Worm (Caenorhabditis elegans) whole organism, L2 larva: Measurements from ENCODE around the gene gcc-1.

ENCODE experiments used
- C34F6.9 ChIP-seq: fragments of 150-350 bp; optimal IDR thresholded peaks from 2 replicates; lab custom pipeline; 2014; ENCODE audit warnings: missing biosample characterization, missing genetic modification characterization
- F13H6.1 ChIP-seq: sonication (generic microtip); optimal IDR thresholded peaks from 2 replicates; lab custom pipeline; 2016; ENCODE audit warnings: missing genetic modification characterization, missing compliant biosample characterization
- R02D3.7 ChIP-seq: fragments of 150-350 bp; optimal IDR thresholded peaks from 2 replicates; lab custom pipeline; 2014; ENCODE audit warnings: missing biosample characterization, missing genetic modification characterization
- alr-1 ChIP-seq: fragments of 150-350 bp; optimal IDR thresholded peaks from 2 replicates; lab custom pipeline; 2014; ENCODE audit warnings: missing biosample characterization, missing genetic modification characterization
- blmp-1 ChIP-seq: sonication (generic microtip); optimal IDR thresholded peaks from 2 replicates; lab custom pipeline; 2017; ENCODE audit warnings: missing genetic modification characterization, mild to moderate bottlenecking, missing compliant biosample characterization, antibody characterized with exemption, moderate library complexity; ENCODE audit not compliant: insufficient read depth
- crh-2 ChIP-seq: sonication (generic microtip); optimal IDR thresholded peaks from 2 replicates; lab custom pipeline; 2017; ENCODE audit warnings: missing biosample characterization, missing genetic modification characterization
- egl-27 ChIP-seq: sonication (generic microtip); optimal IDR thresholded peaks from 3 replicates; lab custom pipeline; 2017; ENCODE audit warnings: missing biosample characterization, missing genetic modification reagents, missing genetic modification characterization
- elt-1 ChIP-seq: fragments of 150-350 bp; optimal IDR thresholded peaks from 2 replicates; lab custom pipeline; 2014; ENCODE audit warnings: missing biosample characterization, missing genetic modification characterization
- elt-3 ChIP-seq: sonication (generic microtip); optimal IDR thresholded peaks from 2 replicates; lab custom pipeline; 2017; ENCODE audit warnings: missing biosample characterization, missing genetic modification characterization
- fos-1 ChIP-seq: fragments of 150-350 bp; optimal IDR thresholded peaks from 2 replicates; lab custom pipeline; 2014; ENCODE audit warnings: missing biosample characterization, missing genetic modification characterization
- gmeb-1 ChIP-seq: fragments of 150-350 bp; optimal IDR thresholded peaks from 2 replicates; lab custom pipeline; 2014; ENCODE audit warnings: missing biosample characterization, missing genetic modification characterization
- lin-13 ChIP-seq: fragments of 150-350 bp; optimal IDR thresholded peaks from 2 replicates; lab custom pipeline; 2014; ENCODE audit warnings: missing biosample characterization, missing genetic modification reagents, missing genetic modification characterization
- lin-39 ChIP-seq: fragments of 150-350 bp; optimal IDR thresholded peaks from 2 replicates; lab custom pipeline; 2014; ENCODE audit warnings: missing biosample characterization, missing genetic modification reagents, missing genetic modification characterization
- lsy-2 ChIP-seq, 2 experiments: fragments of 150-350 bp in 1 of 2; sonication (generic microtip) in 1 of 2; optimal IDR thresholded peaks; 2 replicates each; lab custom pipeline; 2014 to 2017; ENCODE audit warnings: missing biosample characterization in 2 of 2, missing genetic modification characterization in 2 of 2
- mab-5 ChIP-seq: fragments of 150-350 bp; optimal IDR thresholded peaks from 2 replicates; lab custom pipeline; 2014; ENCODE audit warnings: missing biosample characterization, missing genetic modification characterization
- mbf-1 ChIP-seq: sonication (generic microtip); optimal IDR thresholded peaks from 2 replicates; lab custom pipeline; 2017; ENCODE audit warnings: missing biosample characterization, missing genetic modification characterization
- nhr-10 ChIP-seq: sonication (generic microtip); optimal IDR thresholded peaks from 2 replicates; lab custom pipeline; 2017; ENCODE audit warnings: missing biosample characterization, missing genetic modification characterization
- nhr-11 ChIP-seq: fragments of 150-350 bp; optimal IDR thresholded peaks from 2 replicates; lab custom pipeline; 2014; ENCODE audit warnings: missing biosample characterization, missing genetic modification characterization
- nhr-129 ChIP-seq: fragments of 150-350 bp; optimal IDR thresholded peaks from 2 replicates; lab custom pipeline; 2014; ENCODE audit warnings: missing biosample characterization, missing genetic modification characterization
- nhr-21 ChIP-seq: fragments of 150-350 bp; optimal IDR thresholded peaks from 2 replicates; lab custom pipeline; 2014; ENCODE audit warnings: missing biosample characterization, missing genetic modification characterization
- nhr-23 ChIP-seq: fragments of 150-350 bp; optimal IDR thresholded peaks from 2 replicates; lab custom pipeline; 2014; ENCODE audit warnings: missing biosample characterization, missing genetic modification reagents, missing genetic modification characterization
- nhr-237 ChIP-seq: fragments of 150-350 bp; optimal IDR thresholded peaks from 2 replicates; lab custom pipeline; 2014; ENCODE audit warnings: missing biosample characterization, missing genetic modification characterization
- nhr-6 ChIP-seq: fragments of 150-350 bp; optimal IDR thresholded peaks from 2 replicates; lab custom pipeline; 2014; ENCODE audit warnings: missing biosample characterization, missing genetic modification characterization
- nhr-77 ChIP-seq: fragments of 150-350 bp; optimal IDR thresholded peaks from 2 replicates; lab custom pipeline; 2014; ENCODE audit warnings: missing biosample characterization, missing genetic modification characterization
- sem-4 ChIP-seq: fragments of 150-350 bp; optimal IDR thresholded peaks from 2 replicates; lab custom pipeline; 2014; ENCODE audit warnings: missing biosample characterization, missing genetic modification reagents, missing genetic modification characterization
- skn-1 ChIP-seq: sonication (generic microtip); optimal IDR thresholded peaks from 2 replicates; lab custom pipeline; 2017; ENCODE audit warnings: missing biosample characterization, missing genetic modification characterization
- sma-3 ChIP-seq: sonication (generic microtip); optimal IDR thresholded peaks from 2 replicates; lab custom pipeline; 2016; ENCODE audit warnings: missing genetic modification reagents, missing genetic modification characterization, missing compliant biosample characterization
- sma-9 ChIP-seq, 2 experiments: fragments of 150-350 bp in 1 of 2; sonication (generic microtip) in 1 of 2; optimal IDR thresholded peaks; 2 replicates each; lab custom pipeline; 2014 to 2016; ENCODE audit warnings: missing genetic modification characterization in 2 of 2, mild to moderate bottlenecking in 1 of 2, missing biosample characterization in 1 of 2, missing compliant biosample characterization in 1 of 2, missing genetic modification reagents in 1 of 2, moderate library complexity in 1 of 2
- unc-39 ChIP-seq: fragments of 150-350 bp; optimal IDR thresholded peaks from 2 replicates; lab custom pipeline; 2014; ENCODE audit warnings: missing biosample characterization, missing genetic modification characterization
- unc-55 ChIP-seq: fragments of 150-350 bp; sonication (generic microtip); optimal IDR thresholded peaks from 3 replicates; lab custom pipeline; 2014; ENCODE audit warnings: missing biosample characterization, missing genetic modification reagents, missing genetic modification characterization
- unc-62 ChIP-seq: fragments of 150-350 bp; optimal IDR thresholded peaks from 2 replicates; lab custom pipeline; 2014; ENCODE audit warnings: missing biosample characterization, missing genetic modification reagents, missing genetic modification characterization
- zag-1 ChIP-seq: fragments of 150-350 bp; optimal IDR thresholded peaks from 2 replicates; lab custom pipeline; 2014; ENCODE audit warnings: missing biosample characterization, missing genetic modification characterization
- ztf-1 ChIP-seq: fragments of 200-800 bp; sonication (Bioruptor generic); conservative IDR thresholded peaks from 2 replicates; pipeline ENCODE4 v1.3.6; 2022; ENCODE audit warnings: missing genetic modification characterization, missing compliant biosample characterization
- ztf-11 ChIP-seq: sonication (generic microtip); optimal IDR thresholded peaks from 2 replicates; lab custom pipeline; 2017; ENCODE audit warnings: missing biosample characterization, missing genetic modification characterization
- ztf-4 ChIP-seq: fragments of 150-350 bp; optimal IDR thresholded peaks from 2 replicates; lab custom pipeline; 2014; ENCODE audit warnings: missing biosample characterization, missing genetic modification characterization

The gcc-1 gene

DNA sequence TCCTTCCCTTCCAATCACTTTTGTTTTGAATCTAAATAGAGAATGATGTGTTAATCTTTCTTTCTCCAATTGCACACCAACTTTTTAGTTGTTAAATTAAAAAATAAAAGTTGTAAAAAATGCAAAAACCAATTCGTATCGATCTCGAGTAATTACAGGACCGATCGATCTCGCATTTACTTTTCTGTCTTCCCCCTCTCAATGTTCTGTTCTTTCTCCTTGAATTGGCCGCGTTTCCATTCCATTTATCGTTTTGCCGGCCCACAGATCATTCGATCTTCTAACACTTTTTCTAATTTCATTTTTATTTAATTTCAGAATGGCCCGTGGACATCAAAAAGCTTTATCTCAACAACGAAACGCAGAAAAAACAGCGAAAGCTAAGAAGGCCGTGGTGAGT is 24.6 kb upstream of the gcc-1 start, which contains the start of gene K10B3.1:
Gene K10B3.1 (plus strand): TSS at position 301 of the 400 bp plus-strand sequence.
- TF ChIP-seq lin-13 = no peak
- peak; percentile 10 for TF ChIP-seq nhr-21

DNA sequence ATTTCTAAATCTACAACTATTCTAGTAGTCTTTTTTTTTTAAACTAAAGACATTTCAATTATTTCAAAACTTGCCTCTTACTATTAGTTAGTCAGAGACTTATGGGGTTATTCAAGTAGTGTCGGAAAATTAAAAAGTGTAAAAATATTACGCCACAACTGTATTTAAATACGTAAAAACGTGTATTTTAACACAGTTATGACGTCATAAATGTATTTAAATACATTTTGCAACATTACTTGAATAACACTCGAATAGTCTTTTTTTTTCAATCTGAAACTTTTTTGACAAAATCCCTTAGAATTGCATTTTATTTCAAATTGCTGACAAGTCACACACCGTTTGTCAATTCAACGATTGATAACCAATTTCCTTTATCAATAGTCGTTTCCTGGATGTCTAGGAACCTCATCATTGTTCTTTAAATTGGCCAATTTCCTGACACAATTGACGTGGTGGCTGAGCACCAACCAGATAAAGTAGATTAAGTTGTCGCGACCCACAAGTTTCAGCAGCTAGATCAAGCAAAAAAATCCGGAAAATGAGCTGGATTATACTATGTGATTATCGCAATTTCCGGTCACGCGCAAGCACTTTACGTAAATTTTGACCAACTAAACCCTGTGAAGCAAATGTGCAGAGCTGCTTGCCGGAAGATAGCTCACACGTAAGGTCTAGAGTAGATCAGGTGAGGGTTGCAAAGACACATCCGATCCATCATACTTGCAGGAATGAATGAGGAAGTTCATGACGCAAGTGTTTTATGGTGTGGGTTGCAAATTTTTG is 20.0 kb upstream of the gcc-1 start:
- TF ChIP-seq nhr-21 = no peak

DNA sequence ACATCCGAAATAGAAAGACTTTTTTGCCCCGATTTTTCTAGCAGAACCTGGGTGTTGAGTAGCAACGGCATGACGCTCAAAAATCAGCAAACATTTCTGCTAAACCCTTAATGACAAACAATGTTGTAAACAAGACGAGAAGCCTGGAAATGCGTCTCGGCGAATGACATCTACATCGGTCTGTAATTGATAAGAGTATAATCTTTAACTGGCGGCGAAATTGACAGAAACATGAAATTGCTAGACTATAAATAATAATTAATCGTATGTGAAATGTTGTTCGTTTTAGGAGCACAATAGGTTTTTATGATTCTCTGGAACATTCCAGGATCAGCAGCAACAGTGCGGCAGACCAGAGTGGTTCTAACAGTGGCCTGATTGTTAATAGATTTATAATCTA is 18.0 kb upstream of the gcc-1 start:
- TF ChIP-seq zag-1 (tag; lab: Kevin White, UChicago) (no peak), fos-1 (tag; lab: Kevin White, UChicago) (peak; percentile 20), elt-3 (no peak), sma-9 (GFP tag; optimal IDR thresholded peaks at IDR 0.05; lab: Kevin White, UChicago) (peak; percentile 19), sma-9 (tag; optimal IDR thresholded peaks at IDR 0.05; lab: Kevin White, UChicago) (no peak)

DNA sequence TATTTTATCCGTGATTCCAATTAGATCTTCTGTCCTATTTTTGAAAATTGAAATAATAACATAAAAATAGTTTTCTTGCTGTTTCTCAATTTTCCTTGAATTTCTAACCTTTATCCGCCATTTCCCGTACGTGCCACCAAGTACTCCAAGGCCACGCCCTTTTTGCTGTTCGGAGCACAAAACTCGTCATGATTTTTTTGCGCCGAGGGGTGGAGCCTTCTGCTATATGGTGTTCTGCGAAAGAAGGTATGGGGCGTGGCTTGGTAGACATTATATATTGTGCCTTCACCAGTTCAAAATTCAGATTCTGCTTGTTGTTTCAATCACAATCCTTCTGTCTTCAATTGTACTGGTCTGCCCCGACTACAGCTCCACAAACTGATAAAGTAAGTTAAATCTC is 14.5 kb upstream of the gcc-1 start, which contains the start of gene C15C7.4:
Gene C15C7.4 (plus strand): TSS at position 301 of the 400 bp plus-strand sequence.
- TF ChIP-seq nhr-6 (tag; lab: Kevin White, UChicago) = no peak
- no peak for TF ChIP-seq ztf-4 (tag; lab: Kevin White, UChicago)
- no peak for TF ChIP-seq elt-1 (tag; lab: Kevin White, UChicago)
- TF ChIP-seq unc-39 = no peak
- TF ChIP-seq sma-3 = no peak
- TF ChIP-seq lsy-2 (tag; optimal IDR thresholded peaks at IDR 0.05; lab: Kevin White, UChicago) = no peak
- TF ChIP-seq unc-62 = no peak
- TF ChIP-seq ztf-1 (GFP tag; lab: Robert Waterston, UW) = no peak
- no peak for TF ChIP-seq R02D3.7 (tag; lab: Kevin White, UChicago)
- TF ChIP-seq nhr-129 (tag; lab: Kevin White, UChicago) = no peak
- TF ChIP-seq zag-1 (tag; lab: Kevin White, UChicago) = no peak
- no peak for TF ChIP-seq C34F6.9
- TF ChIP-seq sma-9 (GFP tag; optimal IDR thresholded peaks at IDR 0.05; lab: Kevin White, UChicago) = no peak
- TF ChIP-seq sma-9 (tag; optimal IDR thresholded peaks at IDR 0.05; lab: Kevin White, UChicago) = no peak
- no peak for TF ChIP-seq skn-1 (tag; lab: Kevin White, UChicago)
- no peak for TF ChIP-seq fos-1 (tag; lab: Kevin White, UChicago)
- TF ChIP-seq nhr-77 (tag; lab: Kevin White, UChicago) = no peak
- TF ChIP-seq unc-55 (GFP tag; lab: Kevin White, UChicago) = no peak
- no peak for TF ChIP-seq elt-3
- TF ChIP-seq sem-4 = no peak
- no peak for TF ChIP-seq egl-27 (tag; lab: Kevin White, UChicago)

DNA sequence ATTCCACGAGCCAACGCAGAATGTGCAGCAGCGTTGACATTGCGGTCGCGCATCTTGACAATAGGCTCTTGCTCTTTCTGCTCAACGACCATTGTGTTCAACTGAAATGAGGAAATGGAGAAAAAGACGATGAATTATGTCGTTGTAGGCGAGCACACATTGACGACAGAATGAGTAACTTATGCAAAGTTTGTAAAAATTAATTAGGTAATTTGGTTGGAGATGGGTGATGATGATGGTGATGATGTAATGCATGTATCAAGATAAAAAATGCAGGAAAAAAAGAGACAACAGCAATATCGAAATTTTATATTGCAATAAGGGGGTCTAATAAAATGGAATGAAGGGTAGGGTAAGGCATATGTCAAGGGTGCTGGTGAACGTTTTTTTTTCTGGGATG is 7.4 kb upstream of the gcc-1 start, which contains the start of gene bbln-1:
Gene bbln-1 (minus strand): TSS at position 101 of the 400 bp plus-strand sequence.
- TF ChIP-seq elt-1 (tag; lab: Kevin White, UChicago) (no peak), nhr-10 (no peak), nhr-11 (no peak), F13H6.1 (no peak), mab-5 (tag; lab: Kevin White, UChicago) (no peak), mbf-1 (no peak), unc-39 (no peak), nhr-6 (tag; lab: Kevin White, UChicago) (no peak), lin-13 (no peak), gmeb-1 (tag; lab: Kevin White, UChicago) (no peak), ztf-4 (tag; lab: Kevin White, UChicago) (no peak), alr-1 (no peak), nhr-237 (tag; lab: Kevin White, UChicago) (no peak), elt-3 (no peak)

DNA sequence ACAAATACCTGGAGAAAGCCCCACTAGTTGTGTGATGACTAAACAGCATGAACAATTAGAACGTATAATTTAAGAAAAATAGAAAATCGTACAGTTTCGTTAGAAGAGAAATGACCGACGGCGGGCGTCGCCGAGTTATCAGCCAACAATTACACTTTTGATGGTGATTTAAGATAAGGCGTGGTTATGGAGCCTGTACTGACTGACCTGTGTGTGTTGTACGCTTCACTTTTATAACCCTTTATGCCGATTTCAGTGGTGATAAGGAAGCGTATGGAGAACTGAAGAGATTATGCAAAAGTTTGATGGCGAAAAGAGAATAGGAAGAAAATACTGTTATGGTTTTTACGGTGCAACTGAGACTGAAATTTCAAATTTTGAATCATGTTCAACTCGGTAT is 6.6 kb upstream of the gcc-1 start:
- TF ChIP-seq nhr-129 (tag; lab: Kevin White, UChicago) (peak; percentile 5), lin-39 (tag; lab: Kevin White, UChicago) (no peak), nhr-23 (no peak), sma-3 (peak; percentile 20), ztf-11 (tag; lab: Kevin White, UChicago) (no peak), mbf-1 (no peak), egl-27 (tag; lab: Kevin White, UChicago) (peak; percentile 6), fos-1 (tag; lab: Kevin White, UChicago) (peak; percentile 92), F13H6.1 (peak; percentile 65), ztf-1 (GFP tag; lab: Robert Waterston, UW) (no peak), C34F6.9 (no peak), blmp-1 (tag; lab: Kevin White, UChicago) (no peak), sma-9 (GFP tag; optimal IDR thresholded peaks at IDR 0.05; lab: Kevin White, UChicago) (peak; percentile 63), sma-9 (tag; optimal IDR thresholded peaks at IDR 0.05; lab: Kevin White, UChicago) (no peak), crh-2 (tag; lab: Kevin White, UChicago) (peak; percentile 46), elt-1 (tag; lab: Kevin White, UChicago) (no peak), zag-1 (tag; lab: Kevin White, UChicago) (no peak)
